Fruit fly (Drosophila melanogaster) whole organism, embryonic: ENCODE data around the gene CG11999.

ENCODE experiments used
- Atf6 ChIP-seq: fragments of 200-800 bp; sonication (Bioruptor generic); IDR thresholded peaks from 2 replicates; pipeline ENCODE4 v1.3.6; 2022; ENCODE audit warnings: missing biosample characterization, missing genetic modification characterization
- B-H2 ChIP-seq: fragments of 200-800 bp; sonication (Bioruptor generic); optimal IDR thresholded peaks from 2 replicates; lab custom pipeline; 2018; ENCODE audit warnings: missing biosample characterization, mild to moderate bottlenecking, missing genetic modification characterization
- CG11504 ChIP-seq: fragments of 200-800 bp; sonication (Bioruptor generic); optimal IDR thresholded peaks from 3 replicates; lab custom pipeline; 2019; ENCODE audit warnings: missing biosample characterization, mild to moderate bottlenecking, missing genetic modification characterization, moderate library complexity
- CG11560 ChIP-seq: fragments of 200-800 bp; sonication (Bioruptor generic); IDR thresholded peaks from 3 replicates; pipeline ENCODE4 v1.3.6; 2022; ENCODE audit warnings: missing biosample characterization, missing genetic modification characterization
- CG12219 ChIP-seq: fragments of 200-800 bp; sonication (Bioruptor generic); optimal IDR thresholded peaks from 3 replicates; lab custom pipeline; 2018; ENCODE audit warnings: missing biosample characterization, mild to moderate bottlenecking, missing genetic modification characterization
- CG12299 ChIP-seq: fragments of 200-800 bp; sonication (Bioruptor generic); optimal IDR thresholded peaks from 2 replicates; lab custom pipeline; 2018; ENCODE audit warnings: missing biosample characterization, mild to moderate bottlenecking, missing genetic modification characterization
- CG12391 ChIP-seq: fragments of 200-800 bp; sonication (Bioruptor generic); optimal IDR thresholded peaks from 3 replicates; lab custom pipeline; 2018; ENCODE audit warnings: missing biosample characterization, mild to moderate bottlenecking, missing genetic modification characterization, moderate library complexity
- CG13894 ChIP-seq: fragments of 200-800 bp; sonication (Bioruptor generic); optimal IDR thresholded peaks from 3 replicates; lab custom pipeline; 2018; ENCODE audit warnings: missing biosample characterization, mild to moderate bottlenecking, missing genetic modification characterization, moderate library complexity
- CG17912 ChIP-seq: fragments of 200-800 bp; sonication (Bioruptor generic); optimal IDR thresholded peaks from 2 replicates; lab custom pipeline; 2018; ENCODE audit warnings: missing biosample characterization, mild to moderate bottlenecking, missing genetic modification characterization
- CG18599 ChIP-seq: fragments of 200-800 bp; sonication (Bioruptor generic); optimal IDR thresholded peaks from 3 replicates; lab custom pipeline; 2017; ENCODE audit warnings: missing biosample characterization, missing genetic modification characterization, mild to moderate bottlenecking, moderate library complexity, missing genetic modification reagents
- CG34376 ChIP-seq: fragments of 200-800 bp; sonication (Bioruptor generic); optimal IDR thresholded peaks from 2 replicates; lab custom pipeline; 2018; ENCODE audit warnings: missing biosample characterization, mild to moderate bottlenecking, missing genetic modification characterization
- CG3726 ChIP-seq: fragments of 200-800 bp; sonication (Bioruptor generic); IDR thresholded peaks from 3 replicates; pipeline ENCODE4, ENCODE4 v1.3.6; 2022; ENCODE audit warnings: missing biosample characterization, missing genetic modification characterization
- CG6683 ChIP-seq: fragments of 200-800 bp; sonication (Bioruptor generic); optimal IDR thresholded peaks from 2 replicates; lab custom pipeline; 2017; ENCODE audit warnings: missing biosample characterization, mild to moderate bottlenecking, missing genetic modification characterization, missing genetic modification reagents
- CG7839 ChIP-seq: fragments of 200-800 bp; sonication (Bioruptor generic); optimal IDR thresholded peaks from 3 replicates; lab custom pipeline; 2018; ENCODE audit warnings: missing biosample characterization, mild to moderate bottlenecking, missing genetic modification characterization, moderate library complexity
- CG8478 ChIP-seq: fragments of >200 bp; optimal IDR thresholded peaks from 2 replicates; lab custom pipeline; 2018
- CG8944 ChIP-seq: fragments of 200-800 bp; sonication (Bioruptor generic); optimal IDR thresholded peaks from 3 replicates; lab custom pipeline; 2016; ENCODE audit warnings: missing biosample characterization, missing genetic modification characterization
- D ChIP-seq, 2 experiments: fragments of 200-800 bp in 1 of 2; fragments of >200 bp in 1 of 2; sonication (Bioruptor generic) in 1 of 2; optimal IDR thresholded peaks; 2 replicates in 1 of 2; 3 replicates in 1 of 2; lab custom pipeline; 2017; ENCODE audit warnings: mild to moderate bottlenecking in 1 of 2, missing biosample characterization in 1 of 2, missing genetic modification characterization in 1 of 2, missing genetic modification reagents in 1 of 2
- Dll ChIP-seq: fragments of 200-800 bp; sonication (Bioruptor generic); IDR thresholded peaks from 4 replicates; pipeline ENCODE4 v1.3.6; 2022; ENCODE audit warnings: missing biosample characterization, missing genetic modification characterization; ENCODE audit not compliant: partially characterized antibody
- Doc2 ChIP-seq: fragments of 200-800 bp; sonication (Bioruptor generic); IDR thresholded peaks from 2 replicates; pipeline ENCODE4 v1.3.6; 2022; ENCODE audit warnings: missing biosample characterization, missing genetic modification characterization
- Doc3 ChIP-seq: fragments of 200-800 bp; sonication (Bioruptor generic); IDR thresholded peaks from 3 replicates; pipeline ENCODE4 v1.3.6; 2022; ENCODE audit warnings: missing biosample characterization, missing genetic modification characterization; ENCODE audit not compliant: partially characterized antibody
- ERR ChIP-seq: fragments of 200-800 bp; sonication (Bioruptor generic); optimal IDR thresholded peaks from 2 replicates; lab custom pipeline; 2016; ENCODE audit warnings: missing biosample characterization, missing genetic modification characterization
- Fer3 ChIP-seq: fragments of 200-800 bp; sonication (Bioruptor generic); optimal IDR thresholded peaks from 2 replicates; lab custom pipeline; 2018; ENCODE audit warnings: missing biosample characterization, mild to moderate bottlenecking, missing genetic modification characterization, moderate library complexity
- H15 ChIP-seq: fragments of 200-800 bp; sonication (Bioruptor generic); IDR thresholded peaks from 3 replicates; pipeline ENCODE4 v1.3.6; 2022; ENCODE audit warnings: missing biosample characterization, missing genetic modification characterization
- HHEX ChIP-seq: fragments of 200-800 bp; sonication (Bioruptor generic); optimal IDR thresholded peaks from 3 replicates; lab custom pipeline; 2017; ENCODE audit warnings: missing biosample characterization, mild to moderate bottlenecking, missing genetic modification characterization, missing genetic modification reagents
- Hr51 ChIP-seq, 2 experiments: fragments of 200-800 bp; sonication (Bioruptor generic); optimal IDR thresholded peaks; 2 replicates in 1 of 2; 3 replicates in 1 of 2; lab custom pipeline; 2016 to 2018; ENCODE audit warnings: missing biosample characterization in 2 of 2, missing genetic modification characterization in 2 of 2, mild to moderate bottlenecking in 1 of 2, moderate library complexity in 1 of 2
- NFAT ChIP-seq: fragments of 200-800 bp; sonication (Bioruptor generic); IDR thresholded peaks from 2 replicates; pipeline ENCODE4 v1.3.6; 2022; ENCODE audit warnings: missing biosample characterization, missing genetic modification characterization
- Rfx ChIP-seq: fragments of 200-800 bp; sonication (Bioruptor generic); IDR thresholded peaks from 2 replicates; pipeline ENCODE4 v1.3.6; 2022; ENCODE audit warnings: missing biosample characterization, missing genetic modification characterization
- Sin3A ChIP-seq: fragments of >200 bp; optimal IDR thresholded peaks from 2 replicates; lab custom pipeline; 2018
- Xbp1 ChIP-seq: fragments of 200-800 bp; sonication (Bioruptor generic); optimal IDR thresholded peaks from 3 replicates; lab custom pipeline; 2016; ENCODE audit warnings: missing biosample characterization, mild to moderate bottlenecking, missing genetic modification characterization
- bcd ChIP-seq: fragments of 200-800 bp; sonication (Bioruptor generic); optimal IDR thresholded peaks from 2 replicates; lab custom pipeline; 2017; ENCODE audit warnings: missing biosample characterization, mild to moderate bottlenecking, missing genetic modification characterization
- bowl ChIP-seq: fragments of 200-800 bp; sonication (Bioruptor generic); IDR thresholded peaks from 2 replicates; pipeline ENCODE4 v1.3.6; 2022; ENCODE audit warnings: missing biosample characterization, missing genetic modification characterization
- croc ChIP-seq: fragments of 200-800 bp; sonication (Bioruptor generic); conservative IDR thresholded peaks from 3 replicates; pipeline ENCODE4 v1.3.6; 2022; ENCODE audit warnings: missing biosample characterization, missing genetic modification characterization
- danr ChIP-seq: fragments of 200-800 bp; sonication (Bioruptor generic); IDR thresholded peaks from 2 replicates; pipeline ENCODE4 v1.3.6; 2022; ENCODE audit warnings: missing biosample characterization, missing genetic modification characterization
- en ChIP-seq: fragments of 200-800 bp; sonication (Bioruptor generic); optimal IDR thresholded peaks from 2 replicates; lab custom pipeline; 2016; ENCODE audit warnings: missing biosample characterization, missing genetic modification characterization
- ftz-f1 ChIP-seq: fragments of 200-800 bp; sonication (Bioruptor generic); optimal IDR thresholded peaks from 2 replicates; lab custom pipeline; 2016; ENCODE audit warnings: missing biosample characterization, missing genetic modification characterization
- grau ChIP-seq: fragments of 200-800 bp; optimal IDR thresholded peaks from 3 replicates; lab custom pipeline; 2019; ENCODE audit warnings: missing biosample characterization, mild to moderate bottlenecking, missing genetic modification characterization, moderate library complexity
- grn ChIP-seq: fragments of 200-800 bp; sonication (Bioruptor generic); optimal IDR thresholded peaks from 3 replicates; lab custom pipeline; 2017; ENCODE audit warnings: missing biosample characterization, missing genetic modification characterization
- jigr1 ChIP-seq: fragments of 200-800 bp; sonication (Bioruptor generic); IDR thresholded peaks from 3 replicates; pipeline ENCODE4 v1.3.6; 2022; ENCODE audit warnings: missing biosample characterization, missing genetic modification characterization
- jumu ChIP-seq: fragments of 200-800 bp; sonication (Bioruptor generic); optimal IDR thresholded peaks from 3 replicates; lab custom pipeline; 2016; ENCODE audit warnings: missing biosample characterization, missing genetic modification characterization
- ken ChIP-seq: fragments of 200-800 bp; sonication (Bioruptor generic); IDR thresholded peaks from 3 replicates; pipeline ENCODE4 v1.3.6; 2022; ENCODE audit warnings: missing biosample characterization, missing genetic modification characterization
- maf-S ChIP-seq: fragments of 200-800 bp; sonication (Bioruptor generic); optimal IDR thresholded peaks from 2 replicates; lab custom pipeline; 2016; ENCODE audit warnings: missing biosample characterization, missing genetic modification characterization
- odd ChIP-seq: fragments of 200-800 bp; sonication (Bioruptor generic); optimal IDR thresholded peaks from 2 replicates; lab custom pipeline; 2017; ENCODE audit warnings: missing biosample characterization, mild to moderate bottlenecking, missing genetic modification characterization
- onecut ChIP-seq: fragments of 200-800 bp; sonication (Bioruptor generic); IDR thresholded peaks from 2 replicates; pipeline ENCODE4 v1.3.6; 2022; ENCODE audit warnings: missing biosample characterization, missing genetic modification characterization
- repo ChIP-seq: fragments of 200-800 bp; sonication (Bioruptor generic); optimal IDR thresholded peaks from 2 replicates; lab custom pipeline; 2016; ENCODE audit warnings: missing biosample characterization, missing genetic modification characterization
- schlank ChIP-seq: fragments of 200-800 bp; sonication (Bioruptor generic); optimal IDR thresholded peaks from 2 replicates; lab custom pipeline; 2018; ENCODE audit warnings: missing biosample characterization, mild to moderate bottlenecking, missing genetic modification characterization
- slou ChIP-seq: fragments of 200-800 bp; sonication (Bioruptor generic); optimal IDR thresholded peaks from 3 replicates; lab custom pipeline; 2016; ENCODE audit warnings: missing biosample characterization, missing genetic modification characterization
- slp2 ChIP-seq: fragments of 200-800 bp; sonication (Bioruptor generic); optimal IDR thresholded peaks from 2 replicates; lab custom pipeline; 2016; ENCODE audit warnings: missing biosample characterization, missing genetic modification characterization
- tll ChIP-seq, 2 experiments: fragments of 200-800 bp in 1 of 2; fragments of >200 bp in 1 of 2; sonication (Bioruptor generic) in 1 of 2; optimal IDR thresholded peaks; 2 replicates each; lab custom pipeline; 2017 to 2019; ENCODE audit warnings: missing biosample characterization in 2 of 2, missing genetic modification characterization in 2 of 2, mild to moderate bottlenecking in 1 of 2, moderate library complexity in 1 of 2
- tx ChIP-seq: fragments of 200-800 bp; sonication (Bioruptor generic); optimal IDR thresholded peaks from 2 replicates; lab custom pipeline; 2016; ENCODE audit warnings: missing biosample characterization, missing genetic modification characterization
- zen2 ChIP-seq: fragments of 200-800 bp; sonication (Bioruptor generic); IDR thresholded peaks from 3 replicates; pipeline ENCODE4 v1.3.6; 2022; ENCODE audit warnings: missing biosample characterization, missing genetic modification characterization; ENCODE audit not compliant: partially characterized antibody

The CG11999 gene

dm6 chr3R:5323741-5324538 lies 30.6 kb downstream of the CG11999 start (continued):
- TF ChIP-seq onecut (GFP tag; lab: Robert Waterston, UW): peak; percentile 33; the same call in 1 of the 2 replicates
- no peak for TF ChIP-seq CG34376 (GFP tag; lab: Kevin White, UChicago)
- no peak for TF ChIP-seq CG3726 (GFP tag; lab: Robert Waterston, UW)
- TF ChIP-seq CG8944 (GFP tag; lab: Kevin White, UChicago): no peak
- no peak for TF ChIP-seq slou (GFP tag; lab: Kevin White, UChicago)
- no peak for TF ChIP-seq CG17912 (GFP tag; lab: Kevin White, UChicago)
- no peak for TF ChIP-seq repo
- no peak for TF ChIP-seq Atf6 (GFP tag; lab: Robert Waterston, UW)
- no peak for TF ChIP-seq ftz-f1 (GFP tag; lab: Kevin White, UChicago)
- TF ChIP-seq Doc2 (GFP tag; lab: Robert Waterston, UW): no peak
- no peak for TF ChIP-seq CG8478 (lab: Kevin White, UChicago)
- no peak for TF ChIP-seq bcd (GFP tag; lab: Kevin White, UChicago)
- no peak for TF ChIP-seq schlank (tag; lab: Kevin White, UChicago)
- TF ChIP-seq CG12391: no peak
- no peak for TF ChIP-seq Dll
- no peak for TF ChIP-seq CG12219
- TF ChIP-seq maf-S (GFP tag; lab: Kevin White, UChicago): no peak
- no peak for TF ChIP-seq ERR
- no peak for TF ChIP-seq CG18599 (GFP tag; lab: Kevin White, UChicago)
- TF ChIP-seq CG7839 (tag; lab: Kevin White, UChicago): no peak
- no peak for TF ChIP-seq HHEX
- no peak for TF ChIP-seq Doc3 (GFP tag; lab: Robert Waterston, UW)
- TF ChIP-seq CG11504 (tag; lab: Kevin White, UChicago): peak; percentile 100
- TF ChIP-seq grn: peak; percentile 34
- TF ChIP-seq CG11560 (tag; lab: Robert Waterston, UW): no peak
- TF ChIP-seq croc (GFP tag; lab: Robert Waterston, UW): no peak
- TF ChIP-seq jumu (GFP tag; lab: Kevin White, UChicago): no peak
- no peak for TF ChIP-seq zen2 (GFP tag; lab: Robert Waterston, UW)
- TF ChIP-seq en (GFP tag; lab: Kevin White, UChicago): no peak
- no peak for TF ChIP-seq NFAT (GFP tag; lab: Robert Waterston, UW)
- TF ChIP-seq grau: no peak
- TF ChIP-seq tll (GFP tag; optimal IDR thresholded peaks at IDR 0.05; lab: Kevin White, UChicago): no peak
- TF ChIP-seq B-H2: no peak
- TF ChIP-seq H15: no peak
- no peak for TF ChIP-seq CG6683 (GFP tag; lab: Kevin White, UChicago)
- TF ChIP-seq ken (GFP tag; lab: Robert Waterston, UW): no peak
- TF ChIP-seq slp2 (GFP tag; lab: Kevin White, UChicago): no peak
- TF ChIP-seq CG12299 (tag; lab: Kevin White, UChicago): no peak
- TF ChIP-seq bowl (GFP tag; lab: Robert Waterston, UW): no peak
- no peak for TF ChIP-seq D (optimal IDR thresholded peaks at IDR 0.05; lab: Kevin White, UChicago)
- no peak for TF ChIP-seq D (GFP tag; optimal IDR thresholded peaks at IDR 0.05; lab: Kevin White, UChicago)
- TF ChIP-seq CG13894: peak; percentile 26
- no peak for TF ChIP-seq Rfx (GFP tag; lab: Robert Waterston, UW)
- no peak for TF ChIP-seq danr (GFP tag; lab: Robert Waterston, UW)
- no peak for TF ChIP-seq Sin3A (lab: Kevin White, UChicago)
- TF ChIP-seq Hr51 (GFP tag; optimal IDR thresholded peaks at IDR 0.05; lab: Kevin White, UChicago): no peak
- no peak for TF ChIP-seq Xbp1
- TF ChIP-seq Fer3 (tag; lab: Kevin White, UChicago): no peak
- no peak for TF ChIP-seq tx (GFP tag; lab: Kevin White, UChicago)
- TF ChIP-seq odd (GFP tag; lab: Kevin White, UChicago): no peak
- TF ChIP-seq jigr1 (GFP tag; lab: Robert Waterston, UW): no peak
